Fruit fly (Drosophila melanogaster) whole organism, embryonic: ENCODE data around the gene CG13912.

ENCODE experiments used
- ATbp ChIP-seq: fragments of 200-800 bp; sonication (Bioruptor generic); optimal IDR thresholded peaks from 2 replicates; lab custom pipeline; 2017; ENCODE audit warnings: missing biosample characterization, mild to moderate bottlenecking, missing genetic modification characterization, missing genetic modification reagents
- CG10321 ChIP-seq: fragments of 200-800 bp; sonication (Bioruptor generic); IDR thresholded peaks from 2 replicates; pipeline ENCODE4 v1.3.6; 2022; ENCODE audit warnings: missing biosample characterization, missing genetic modification characterization
- CG10565 ChIP-seq: fragments of 200-800 bp; sonication (Bioruptor generic); optimal IDR thresholded peaks from 3 replicates; lab custom pipeline; 2016; ENCODE audit warnings: missing biosample characterization, mild to moderate bottlenecking, missing genetic modification characterization
- CG10979 ChIP-seq: fragments of 200-800 bp; sonication (Bioruptor generic); optimal IDR thresholded peaks from 2 replicates; lab custom pipeline; 2018; ENCODE audit warnings: missing biosample characterization, mild to moderate bottlenecking, missing genetic modification characterization, moderate library complexity
- CG11456 ChIP-seq: fragments of 200-800 bp; sonication (Bioruptor generic); IDR thresholded peaks from 3 replicates; pipeline ENCODE4 v1.3.6; 2022; ENCODE audit warnings: missing biosample characterization, missing genetic modification characterization
- CG12942 ChIP-seq: fragments of 200-800 bp; sonication (Bioruptor generic); optimal IDR thresholded peaks from 3 replicates; lab custom pipeline; 2016; ENCODE audit warnings: missing biosample characterization, missing genetic modification characterization
- CG13296 ChIP-seq: fragments of 200-800 bp; sonication (Bioruptor generic); optimal IDR thresholded peaks from 3 replicates; lab custom pipeline; 2018; ENCODE audit warnings: missing biosample characterization, mild to moderate bottlenecking, missing genetic modification characterization
- CG14441 ChIP-seq: fragments of 200-800 bp; sonication (Bioruptor generic); IDR thresholded peaks from 2 replicates; pipeline ENCODE4 v1.3.6; 2022; ENCODE audit warnings: missing biosample characterization, missing genetic modification characterization
- CG14710 ChIP-seq: fragments of 200-800 bp; sonication (Bioruptor generic); optimal IDR thresholded peaks from 3 replicates; lab custom pipeline; 2019; ENCODE audit warnings: missing biosample characterization, mild to moderate bottlenecking, missing genetic modification characterization, moderate library complexity
- CG15011 ChIP-seq: fragments of 200-800 bp; sonication (Bioruptor generic); optimal IDR thresholded peaks from 3 replicates; lab custom pipeline; 2018; ENCODE audit warnings: missing biosample characterization, mild to moderate bottlenecking, missing genetic modification characterization
- CG15073 ChIP-seq: fragments of 200-800 bp; sonication (Bioruptor generic); optimal IDR thresholded peaks from 2 replicates; lab custom pipeline; 2016; ENCODE audit warnings: missing biosample characterization, missing genetic modification characterization
- CG15269 ChIP-seq: fragments of 200-800 bp; sonication (Bioruptor generic); optimal IDR thresholded peaks from 2 replicates; lab custom pipeline; 2018; ENCODE audit warnings: missing biosample characterization, mild to moderate bottlenecking, missing genetic modification characterization, moderate library complexity
- CG1602 ChIP-seq: fragments of 200-800 bp; sonication (Bioruptor generic); optimal IDR thresholded peaks from 3 replicates; lab custom pipeline; 2016; ENCODE audit warnings: missing biosample characterization, missing genetic modification characterization
- CG2678 ChIP-seq: fragments of 200-800 bp; sonication (Bioruptor generic); optimal IDR thresholded peaks from 3 replicates; lab custom pipeline; 2019; ENCODE audit warnings: missing biosample characterization, mild to moderate bottlenecking, missing genetic modification characterization, moderate library complexity
- CG30431 ChIP-seq: fragments of 200-800 bp; sonication (Bioruptor generic); optimal IDR thresholded peaks from 2 replicates; lab custom pipeline; 2017; ENCODE audit warnings: missing biosample characterization, missing genetic modification characterization
- CG32767 ChIP-seq: fragments of 200-800 bp; sonication (Bioruptor generic); IDR thresholded peaks from 2 replicates; pipeline ENCODE4 v1.3.6; 2022; ENCODE audit warnings: missing biosample characterization, missing genetic modification characterization
- CG32772 ChIP-seq: fragments of 200-800 bp; sonication (Bioruptor generic); IDR thresholded peaks from 2 replicates; pipeline ENCODE4 v1.3.6; 2022; ENCODE audit warnings: missing biosample characterization, missing genetic modification characterization
- CG3838 ChIP-seq: fragments of 200-800 bp; sonication (Bioruptor generic); optimal IDR thresholded peaks from 3 replicates; lab custom pipeline; 2016; ENCODE audit warnings: missing biosample characterization, missing genetic modification characterization
- CG42726 ChIP-seq: fragments of 200-800 bp; sonication (Bioruptor generic); IDR thresholded peaks from 2 replicates; pipeline ENCODE4 v1.3.6; 2022; ENCODE audit warnings: missing biosample characterization, missing genetic modification characterization; ENCODE audit not compliant: partially characterized antibody
- CG43689 ChIP-seq: fragments of 200-800 bp; sonication (Bioruptor generic); IDR thresholded peaks from 2 replicates; pipeline ENCODE4 v1.3.6; 2022; ENCODE audit warnings: missing biosample characterization, missing genetic modification characterization
- CG6813 ChIP-seq: fragments of 200-800 bp; sonication (Bioruptor generic); optimal IDR thresholded peaks from 2 replicates; lab custom pipeline; 2017; ENCODE audit warnings: missing biosample characterization, missing genetic modification characterization, mild to moderate bottlenecking, moderate library complexity, missing genetic modification reagents
- CG7556 ChIP-seq: fragments of 200-800 bp; sonication (Bioruptor generic); optimal IDR thresholded peaks from 2 replicates; lab custom pipeline; 2017; ENCODE audit warnings: missing biosample characterization, mild to moderate bottlenecking, missing genetic modification characterization
- CG8281 ChIP-seq: fragments of 200-800 bp; sonication (Bioruptor generic); optimal IDR thresholded peaks from 2 replicates; lab custom pipeline; 2018; ENCODE audit warnings: missing biosample characterization, mild to moderate bottlenecking, missing genetic modification characterization, moderate library complexity
- CG9876 ChIP-seq: fragments of 200-800 bp; sonication (Bioruptor generic); optimal IDR thresholded peaks from 2 replicates; lab custom pipeline; 2016; ENCODE audit warnings: missing biosample characterization, missing genetic modification characterization
- Camta ChIP-seq: fragments of 200-800 bp; sonication (Bioruptor generic); optimal IDR thresholded peaks from 2 replicates; lab custom pipeline; 2016; ENCODE audit warnings: missing biosample characterization, missing genetic modification characterization
- CoRest ChIP-seq: fragments of 200-800 bp; sonication (Bioruptor generic); optimal IDR thresholded peaks from 3 replicates; lab custom pipeline; 2018; ENCODE audit warnings: missing biosample characterization, mild to moderate bottlenecking, missing genetic modification characterization, moderate library complexity
- Fer1 ChIP-seq: fragments of 200-800 bp; sonication (Bioruptor generic); optimal IDR thresholded peaks from 2 replicates; lab custom pipeline; 2017; ENCODE audit warnings: missing biosample characterization, mild to moderate bottlenecking, missing genetic modification characterization
- Hr78 ChIP-seq, 2 experiments: fragments of 200-800 bp in 1 of 2; fragments of >200 bp in 1 of 2; sonication (Bioruptor generic) in 1 of 2; optimal IDR thresholded peaks; 2 replicates each; lab custom pipeline; 2017 to 2019; ENCODE audit warnings: missing biosample characterization in 2 of 2, missing genetic modification characterization in 2 of 2, mild to moderate bottlenecking in 1 of 2, moderate library complexity in 1 of 2
- Myb ChIP-seq: fragments of 200-800 bp; sonication (Bioruptor generic); optimal IDR thresholded peaks from 2 replicates; lab custom pipeline; 2016; ENCODE audit warnings: missing biosample characterization, missing genetic modification characterization
- NC2α ChIP-seq: fragments of 200-800 bp; sonication (Bioruptor generic); optimal IDR thresholded peaks from 2 replicates; lab custom pipeline; 2016; ENCODE audit warnings: missing biosample characterization, missing genetic modification characterization
- NK7.1 ChIP-seq: fragments of 200-800 bp; sonication (Bioruptor generic); optimal IDR thresholded peaks from 3 replicates; lab custom pipeline; 2016; ENCODE audit warnings: missing biosample characterization, missing genetic modification characterization
- NfI ChIP-seq: fragments of 200-800 bp; sonication (Bioruptor generic); optimal IDR thresholded peaks from 3 replicates; lab custom pipeline; 2018; ENCODE audit warnings: missing biosample characterization, mild to moderate bottlenecking, missing genetic modification characterization, moderate library complexity
- Sox102F ChIP-seq: fragments of 200-800 bp; sonication (Bioruptor generic); optimal IDR thresholded peaks from 2 replicates; lab custom pipeline; 2018; ENCODE audit warnings: missing biosample characterization, mild to moderate bottlenecking, missing genetic modification characterization, moderate library complexity
- ab ChIP-seq: fragments of 200-800 bp; sonication (Bioruptor generic); optimal IDR thresholded peaks from 2 replicates; lab custom pipeline; 2016; ENCODE audit warnings: missing biosample characterization, missing genetic modification characterization
- bbx ChIP-seq: fragments of 200-800 bp; sonication (Bioruptor generic); IDR thresholded peaks from 2 replicates; pipeline ENCODE4 v1.3.6; 2022; ENCODE audit warnings: missing biosample characterization, missing genetic modification characterization; ENCODE audit not compliant: partially characterized antibody
- bcd ChIP-seq: fragments of 200-800 bp; sonication (Bioruptor generic); optimal IDR thresholded peaks from 2 replicates; lab custom pipeline; 2017; ENCODE audit warnings: missing biosample characterization, mild to moderate bottlenecking, missing genetic modification characterization
- cg ChIP-seq: fragments of 200-800 bp; sonication (Bioruptor generic); optimal IDR thresholded peaks from 3 replicates; lab custom pipeline; 2019; ENCODE audit warnings: missing biosample characterization, mild to moderate bottlenecking, missing genetic modification characterization, moderate library complexity
- croc ChIP-seq: fragments of 200-800 bp; sonication (Bioruptor generic); conservative IDR thresholded peaks from 3 replicates; pipeline ENCODE4 v1.3.6; 2022; ENCODE audit warnings: missing biosample characterization, missing genetic modification characterization
- crol ChIP-seq: fragments of 200-800 bp; sonication (Bioruptor generic); IDR thresholded peaks from 2 replicates; pipeline ENCODE4 v1.3.6; 2022; ENCODE audit warnings: missing biosample characterization, missing genetic modification characterization
- cwo ChIP-seq: fragments of 200-800 bp; sonication (Bioruptor generic); optimal IDR thresholded peaks from 3 replicates; lab custom pipeline; 2017; ENCODE audit warnings: missing biosample characterization, missing genetic modification characterization, mild to moderate bottlenecking, moderate library complexity, missing genetic modification reagents
- dan ChIP-seq: fragments of 200-800 bp; sonication (Bioruptor generic); IDR thresholded peaks from 2 replicates; pipeline ENCODE4 v1.3.6; 2022; ENCODE audit warnings: missing biosample characterization, missing genetic modification characterization
- danr ChIP-seq: fragments of 200-800 bp; sonication (Bioruptor generic); IDR thresholded peaks from 2 replicates; pipeline ENCODE4 v1.3.6; 2022; ENCODE audit warnings: missing biosample characterization, missing genetic modification characterization
- ftz-f1 ChIP-seq: fragments of 200-800 bp; sonication (Bioruptor generic); optimal IDR thresholded peaks from 2 replicates; lab custom pipeline; 2016; ENCODE audit warnings: missing biosample characterization, missing genetic modification characterization
- ham ChIP-seq: fragments of 200-800 bp; sonication (Bioruptor generic); IDR thresholded peaks from 2 replicates; pipeline ENCODE4 v1.3.6; 2022; ENCODE audit warnings: missing biosample characterization, missing genetic modification characterization
- ind ChIP-seq: fragments of 200-800 bp; sonication (Bioruptor generic); optimal IDR thresholded peaks from 3 replicates; lab custom pipeline; 2016; ENCODE audit warnings: missing biosample characterization, missing genetic modification characterization
- lbe ChIP-seq: fragments of 200-800 bp; sonication (Bioruptor generic); optimal IDR thresholded peaks from 2 replicates; lab custom pipeline; 2016; ENCODE audit warnings: missing biosample characterization, mild to moderate bottlenecking, missing genetic modification characterization
- nau ChIP-seq: fragments of 200-800 bp; sonication (Bioruptor generic); optimal IDR thresholded peaks from 3 replicates; lab custom pipeline; 2017; ENCODE audit warnings: missing biosample characterization, mild to moderate bottlenecking, missing genetic modification characterization, missing genetic modification reagents
- sens-2 ChIP-seq: fragments of 200-800 bp; sonication (Bioruptor generic); IDR thresholded peaks from 2 replicates; pipeline ENCODE4 v1.3.6; 2022; ENCODE audit warnings: missing biosample characterization, missing genetic modification characterization
- sim ChIP-seq: fragments of 200-800 bp; sonication (Bioruptor generic); IDR thresholded peaks from 2 replicates; pipeline ENCODE4 v1.3.6; 2022; ENCODE audit warnings: missing biosample characterization, missing genetic modification characterization
- tio ChIP-seq: fragments of 200-800 bp; sonication (Bioruptor generic); optimal IDR thresholded peaks from 2 replicates; lab custom pipeline; 2017; ENCODE audit warnings: missing biosample characterization, missing genetic modification characterization, inconsistent platforms
- yki ChIP-seq: fragments of >200 bp; optimal IDR thresholded peaks from 3 replicates; lab custom pipeline; 2018

CG13912 gene

DNA sequence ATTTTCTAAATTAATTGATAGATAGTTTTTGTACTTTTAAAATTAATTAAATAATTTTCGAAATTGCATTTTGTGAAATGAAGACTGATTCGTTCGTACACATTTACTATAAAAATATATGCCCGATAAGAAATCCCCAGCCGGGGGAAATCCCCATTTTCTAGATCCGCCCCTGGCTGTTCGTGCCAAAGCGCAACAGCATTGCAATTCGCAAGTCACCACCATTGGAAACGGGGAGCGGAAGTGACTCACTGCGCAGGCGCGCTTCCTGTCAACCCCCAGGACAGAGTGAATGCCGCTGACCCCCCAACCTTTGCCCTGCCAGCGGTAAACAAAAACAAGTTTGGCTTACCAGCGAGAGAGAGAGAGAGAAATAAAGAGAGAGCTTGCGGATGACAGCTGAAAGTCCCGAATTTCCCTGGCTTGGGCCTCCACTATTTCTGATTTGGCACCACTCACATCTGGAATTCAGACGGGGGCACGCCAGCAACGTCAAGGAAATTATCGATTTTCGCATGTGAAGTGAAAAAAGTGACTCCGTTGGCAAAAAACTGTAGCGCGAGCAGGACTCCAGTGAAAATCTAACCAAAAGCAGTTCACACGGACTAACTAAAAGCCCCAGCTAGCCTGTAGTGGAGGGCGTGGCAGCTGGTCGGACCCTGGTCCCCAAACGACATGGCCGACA lies 6.6 kb downstream of the CG13912 start, which contains the start of gene Aplip1 (continued):
- TF ChIP-seq CG10979 (tag; lab: Kevin White, UChicago): no peak
- TF ChIP-seq ham (GFP tag; lab: Robert Waterston, UW): no peak
- TF ChIP-seq sens-2 (GFP tag; lab: Robert Waterston, UW): no peak
- TF ChIP-seq CG8281: no peak
- TF ChIP-seq ind (GFP tag; lab: Kevin White, UChicago): no peak
- TF ChIP-seq ATbp: no peak
- peak; percentile 39 for TF ChIP-seq CG2678 (tag; lab: Kevin White, UChicago)
- TF ChIP-seq croc (GFP tag; lab: Robert Waterston, UW): no peak
- no peak for TF ChIP-seq ftz-f1 (GFP tag; lab: Kevin White, UChicago)
- no peak for TF ChIP-seq CG30431 (GFP tag; lab: Kevin White, UChicago)
- no peak for TF ChIP-seq lbe (GFP tag; lab: Kevin White, UChicago)
- TF ChIP-seq CG10321: no peak
- peak in 1 of 2 experiments; percentile 31 for TF ChIP-seq Hr78 (GFP tag; optimal IDR thresholded peaks at IDR 0.05; lab: Kevin White, UChicago)
- TF ChIP-seq dan (GFP tag; lab: Robert Waterston, UW): no peak
- TF ChIP-seq cwo (GFP tag; lab: Kevin White, UChicago): no peak
- no peak for TF ChIP-seq CG3838 (GFP tag; lab: Kevin White, UChicago)
- TF ChIP-seq Camta: no peak
- no peak for TF ChIP-seq CG32772 (GFP tag; lab: Robert Waterston, UW)
- TF ChIP-seq CG12942: no peak
- no peak for TF ChIP-seq CG15073 (GFP tag; lab: Kevin White, UChicago)
- no peak for TF ChIP-seq CG9876 (GFP tag; lab: Kevin White, UChicago)
- no peak for TF ChIP-seq danr
- no peak for TF ChIP-seq CG14441
- TF ChIP-seq NC2α (GFP tag; lab: Kevin White, UChicago): no peak
- no peak for TF ChIP-seq CG6813 (GFP tag; lab: Kevin White, UChicago)
- TF ChIP-seq CG15269 (tag; lab: Kevin White, UChicago): no peak
- no peak for TF ChIP-seq CG1602 (GFP tag; lab: Kevin White, UChicago)
- TF ChIP-seq bcd (GFP tag; lab: Kevin White, UChicago): no peak
- TF ChIP-seq CG43689: no peak
- TF ChIP-seq CG7556 (GFP tag; lab: Kevin White, UChicago): no peak
- no peak for TF ChIP-seq CG14710
- 0 out of 3 replicates have a peak, but pooled peaks have one; percentile 61 for TF ChIP-seq CG11456
- TF ChIP-seq NK7.1 (GFP tag; lab: Kevin White, UChicago): no peak
- no peak for TF ChIP-seq nau (GFP tag; lab: Kevin White, UChicago)
- no peak for TF ChIP-seq bbx (GFP tag; lab: Robert Waterston, UW)
- TF ChIP-seq CoRest: no peak
- no peak for TF ChIP-seq cg
- no peak for TF ChIP-seq CG10565 (GFP tag; lab: Kevin White, UChicago)
- peak; percentile 30; the same call in 1 of the 2 replicates for TF ChIP-seq crol (GFP tag; lab: Robert Waterston, UW)
- no peak for TF ChIP-seq ab (GFP tag; lab: Kevin White, UChicago)
- no peak for TF ChIP-seq tio (GFP tag; lab: Kevin White, UChicago)
- no peak for TF ChIP-seq yki
- peak; percentile 10 for TF ChIP-seq CG13296 (GFP tag; lab: Kevin White, UChicago)
- no peak for TF ChIP-seq Myb (GFP tag; lab: Kevin White, UChicago)
- TF ChIP-seq Sox102F (GFP tag; lab: Kevin White, UChicago): no peak
- no peak for TF ChIP-seq CG15011 (GFP tag; lab: Kevin White, UChicago)
- TF ChIP-seq Fer1 (GFP tag; lab: Kevin White, UChicago): peak; percentile 9
- TF ChIP-seq CG42726 (GFP tag; lab: Robert Waterston, UW): no peak
- TF ChIP-seq NfI (GFP tag; lab: Kevin White, UChicago): no peak
- no peak for TF ChIP-seq CG32767
- no peak for TF ChIP-seq sim
